Worm (Caenorhabditis elegans) whole organism, L1 larva: ENCODE data around the gene T06D8.2.

Source experiments
- aha-1 ChIP-seq: fragments of 150-350 bp; optimal IDR thresholded peaks from 2 replicates; lab custom pipeline; 2014; ENCODE audit warnings: missing biosample characterization, missing genetic modification characterization
- alr-1 ChIP-seq: fragments of 200-800 bp; sonication (Bioruptor generic); optimal IDR thresholded peaks from 2 replicates; lab custom pipeline; 2018; ENCODE audit warnings: borderline replicate concordance, mild to moderate bottlenecking, missing genetic modification characterization, missing compliant biosample characterization
- aly-2 ChIP-seq: fragments of 150-350 bp; optimal IDR thresholded peaks from 2 replicates; lab custom pipeline; 2014; ENCODE audit warnings: missing biosample characterization, missing genetic modification characterization
- ama-1 ChIP-seq: fragments of 150-350 bp; optimal IDR thresholded peaks from 2 replicates; lab custom pipeline; 2014
- ceh-82 ChIP-seq, 3 experiments: fragments of 150-350 bp in 1 of 3; sonication (generic microtip) in 2 of 3; optimal IDR thresholded peaks; 2 replicates each; lab custom pipeline; 2014 to 2017; ENCODE audit warnings: missing biosample characterization in 3 of 3, missing genetic modification characterization in 3 of 3
- ceh-88 ChIP-seq: fragments of 200-800 bp; sonication (Bioruptor generic); IDR thresholded peaks from 2 replicates; pipeline ENCODE4 v1.3.6; 2022; ENCODE audit warnings: missing genetic modification characterization, missing compliant biosample characterization
- ceh-90 ChIP-seq: sonication (generic microtip); optimal IDR thresholded peaks from 2 replicates; lab custom pipeline; 2016; ENCODE audit warnings: missing genetic modification characterization, missing compliant biosample characterization
- dpl-1 ChIP-seq, 3 experiments: fragments of 150-350 bp in 2 of 3; sonication (generic microtip) in 1 of 3; optimal IDR thresholded peaks; 2 replicates each; lab custom pipeline; 2014 to 2017; ENCODE audit warnings: missing biosample characterization in 3 of 3, missing genetic modification characterization in 3 of 3, missing genetic modification reagents in 3 of 3
- dsc-1 ChIP-seq: sonication (generic microtip); optimal IDR thresholded peaks from 2 replicates; lab custom pipeline; 2016; ENCODE audit warnings: mild to moderate bottlenecking, missing genetic modification characterization, missing compliant biosample characterization
- efl-1 ChIP-seq, 4 experiments: fragments of 150-350 bp; optimal IDR thresholded peaks in 3 of 4; peaks in 1 of 4; 1 replicate in 1 of 4; 2 replicates in 3 of 4; lab custom pipeline; 2014; ENCODE audit warnings: missing biosample characterization in 2 of 4, missing genetic modification characterization in 2 of 4, missing genetic modification reagents in 2 of 4
- efl-3 ChIP-seq: fragments of 200-800 bp; sonication (Bioruptor generic); optimal IDR thresholded peaks from 2 replicates; lab custom pipeline; 2018; ENCODE audit warnings: mild to moderate bottlenecking, missing genetic modification characterization, missing compliant biosample characterization
- egl-13 ChIP-seq: sonication (generic microtip); optimal IDR thresholded peaks from 2 replicates; lab custom pipeline; 2016; ENCODE audit warnings: missing genotype, missing genetic modification reagents, missing genetic modification characterization, missing compliant biosample characterization
- ets-5 ChIP-seq: fragments of 200-800 bp; sonication (Bioruptor generic); IDR thresholded peaks from 2 replicates; pipeline ENCODE4 v1.3.6; 2022; ENCODE audit warnings: missing genetic modification characterization, missing compliant biosample characterization
- fkh-10 ChIP-seq: sonication (generic microtip); optimal IDR thresholded peaks from 2 replicates; lab custom pipeline; 2017; ENCODE audit warnings: missing biosample characterization, missing genetic modification reagents, missing genetic modification characterization
- fkh-4 ChIP-seq: sonication (generic microtip); optimal IDR thresholded peaks from 2 replicates; lab custom pipeline; 2016; ENCODE audit warnings: missing compliant biosample characterization, missing genetic modification characterization, borderline replicate concordance
- fkh-8 ChIP-seq: sonication (generic microtip); optimal IDR thresholded peaks from 2 replicates; lab custom pipeline; 2016; ENCODE audit warnings: mild to moderate bottlenecking, missing genetic modification characterization, missing compliant biosample characterization
- grh-1 ChIP-seq: fragments of 200-800 bp; sonication (Bioruptor generic); IDR thresholded peaks from 2 replicates; pipeline ENCODE4 v1.3.6; 2022; ENCODE audit warnings: missing genetic modification reagents, missing genetic modification characterization, missing compliant biosample characterization
- irx-1 ChIP-seq: sonication (generic microtip); optimal IDR thresholded peaks from 2 replicates; lab custom pipeline; 2016; ENCODE audit warnings: missing genetic modification characterization, missing compliant biosample characterization
- isw-1 ChIP-seq: fragments of 200-800 bp; sonication (Bioruptor generic); IDR thresholded peaks from 2 replicates; pipeline ENCODE4 v1.3.6; 2022; ENCODE audit warnings: missing genetic modification characterization, missing compliant biosample characterization
- jun-1 ChIP-seq: fragments of 150-350 bp; optimal IDR thresholded peaks from 2 replicates; lab custom pipeline; 2014; ENCODE audit warnings: missing biosample characterization, missing genetic modification reagents, missing genetic modification characterization
- lin-13 ChIP-seq: fragments of 150-350 bp; optimal IDR thresholded peaks from 2 replicates; lab custom pipeline; 2014; ENCODE audit warnings: missing biosample characterization, missing genetic modification reagents, missing genetic modification characterization
- lin-14 ChIP-seq: fragments of 200-800 bp; sonication (Bioruptor generic); optimal IDR thresholded peaks from 2 replicates; lab custom pipeline; 2018; ENCODE audit warnings: mild to moderate bottlenecking, missing genetic modification characterization, moderate library complexity, missing compliant biosample characterization
- lin-35 ChIP-seq, 2 experiments: fragments of 150-350 bp; optimal IDR thresholded peaks; 2 replicates each; lab custom pipeline; 2014; ENCODE audit warnings: missing biosample characterization in 2 of 2, missing genetic modification characterization in 2 of 2, missing genetic modification reagents in 2 of 2
- lin-39 ChIP-seq: fragments of 150-350 bp; optimal IDR thresholded peaks from 2 replicates; lab custom pipeline; 2014; ENCODE audit warnings: missing biosample characterization, missing genetic modification reagents, missing genetic modification characterization
- lir-3 ChIP-seq: sonication (generic microtip); optimal IDR thresholded peaks from 2 replicates; lab custom pipeline; 2016; ENCODE audit warnings: mild to moderate bottlenecking, missing genetic modification characterization, moderate library complexity, missing compliant biosample characterization; ENCODE audit not compliant: poor library complexity
- mef-2 ChIP-seq: fragments of 150-350 bp; optimal IDR thresholded peaks from 2 replicates; lab custom pipeline; 2014; ENCODE audit warnings: missing biosample characterization, missing genetic modification characterization
- mep-1 ChIP-seq: fragments of 150-350 bp; optimal IDR thresholded peaks from 2 replicates; lab custom pipeline; 2014; ENCODE audit warnings: missing biosample characterization, missing genetic modification characterization
- nhr-11 ChIP-seq: fragments of 150-350 bp; optimal IDR thresholded peaks from 2 replicates; lab custom pipeline; 2014; ENCODE audit warnings: missing biosample characterization, missing genetic modification characterization
- nhr-12 ChIP-seq: sonication (generic microtip); optimal IDR thresholded peaks from 2 replicates; lab custom pipeline; 2017; ENCODE audit warnings: missing biosample characterization, missing genetic modification characterization
- nhr-20 ChIP-seq: sonication (generic microtip); optimal IDR thresholded peaks from 2 replicates; lab custom pipeline; 2016; ENCODE audit warnings: mild to moderate bottlenecking, missing genetic modification characterization, missing compliant biosample characterization
- nhr-28 ChIP-seq: fragments of 150-350 bp; optimal IDR thresholded peaks from 2 replicates; lab custom pipeline; 2014; ENCODE audit warnings: missing biosample characterization, missing genetic modification characterization
- nhr-47 ChIP-seq: sonication (generic microtip); optimal IDR thresholded peaks from 2 replicates; lab custom pipeline; 2016; ENCODE audit warnings: mild to moderate bottlenecking, missing genetic modification characterization, moderate library complexity, missing compliant biosample characterization
- nhr-84 ChIP-seq: sonication (generic microtip); optimal IDR thresholded peaks from 2 replicates; lab custom pipeline; 2017; ENCODE audit warnings: missing biosample characterization, missing genetic modification characterization
- nhr-85 ChIP-seq: sonication (generic microtip); peaks from one replicate; lab custom pipeline; 2016; ENCODE audit warnings: missing genetic modification characterization, inconsistent platforms, missing compliant biosample characterization
- nhr-90 ChIP-seq: sonication (generic microtip); optimal IDR thresholded peaks from 2 replicates; lab custom pipeline; 2016; ENCODE audit warnings: mild to moderate bottlenecking, missing genetic modification characterization, missing compliant biosample characterization; ENCODE audit not compliant: poor library complexity
- pag-3 ChIP-seq: sonication (generic microtip); optimal IDR thresholded peaks from 2 replicates; lab custom pipeline; 2017; ENCODE audit warnings: missing genetic modification characterization, mild to moderate bottlenecking, missing compliant biosample characterization, antibody characterized with exemption, borderline replicate concordance; ENCODE audit not compliant: insufficient read depth
- pax-3 ChIP-seq: fragments of 200-800 bp; sonication (Bioruptor generic); optimal IDR thresholded peaks from 2 replicates; lab custom pipeline; 2018; ENCODE audit warnings: mild to moderate bottlenecking, missing genetic modification characterization, moderate library complexity, missing compliant biosample characterization
- pqm-1 ChIP-seq: sonication (generic microtip); optimal IDR thresholded peaks from 3 replicates; lab custom pipeline; 2017; ENCODE audit warnings: missing biosample characterization, missing genetic modification characterization
- rnt-1 ChIP-seq: sonication (generic microtip); optimal IDR thresholded peaks from 2 replicates; lab custom pipeline; 2016; ENCODE audit warnings: mild to moderate bottlenecking, missing genetic modification characterization, moderate library complexity, missing compliant biosample characterization
- skn-1 ChIP-seq: fragments of 150-350 bp; optimal IDR thresholded peaks from 2 replicates; lab custom pipeline; 2014; ENCODE audit warnings: missing biosample characterization, missing genetic modification characterization
- snpc-4 ChIP-seq: fragments of 150-350 bp; optimal IDR thresholded peaks from 2 replicates; lab custom pipeline; 2014; ENCODE audit warnings: missing biosample characterization, missing genetic modification characterization
- snu-23 ChIP-seq: sonication (generic microtip); optimal IDR thresholded peaks from 2 replicates; lab custom pipeline; 2016; ENCODE audit warnings: missing genetic modification characterization, missing compliant biosample characterization
- sox-4 ChIP-seq: sonication (generic microtip); optimal IDR thresholded peaks from 2 replicates; lab custom pipeline; 2016; ENCODE audit warnings: missing genetic modification characterization, missing compliant biosample characterization
- sptf-1 ChIP-seq: fragments of 150-350 bp; optimal IDR thresholded peaks from 2 replicates; lab custom pipeline; 2014; ENCODE audit warnings: missing biosample characterization, missing genetic modification characterization
- swsn-7 ChIP-seq: sonication (generic microtip); optimal IDR thresholded peaks from 2 replicates; lab custom pipeline; 2016; ENCODE audit warnings: missing genetic modification characterization, missing compliant biosample characterization
- tbx-2 ChIP-seq: sonication (generic microtip); optimal IDR thresholded peaks from 2 replicates; lab custom pipeline; 2016; ENCODE audit warnings: missing genetic modification characterization, missing compliant biosample characterization
- tlp-1 ChIP-seq: fragments of 150-350 bp; optimal IDR thresholded peaks from 2 replicates; lab custom pipeline; 2014; ENCODE audit warnings: missing biosample characterization, missing genetic modification characterization
- unc-30 ChIP-seq: sonication (generic microtip); optimal IDR thresholded peaks from 2 replicates; lab custom pipeline; 2017; ENCODE audit warnings: missing biosample characterization, missing genetic modification characterization
- unc-62 ChIP-seq: fragments of 150-350 bp; optimal IDR thresholded peaks from 2 replicates; lab custom pipeline; 2014; ENCODE audit warnings: missing biosample characterization, missing genetic modification reagents, missing genetic modification characterization
- unc-86 ChIP-seq: sonication (generic microtip); optimal IDR thresholded peaks from 2 replicates; lab custom pipeline; 2016; ENCODE audit warnings: missing genetic modification characterization, missing compliant biosample characterization
- vab-15 ChIP-seq: sonication (generic microtip); optimal IDR thresholded peaks from 2 replicates; lab custom pipeline; 2017; ENCODE audit warnings: missing genotype, mild to moderate bottlenecking, missing genetic modification characterization, missing compliant biosample characterization
- xbp-1 ChIP-seq: sonication (generic microtip); optimal IDR thresholded peaks from 2 replicates; lab custom pipeline; 2016; ENCODE audit warnings: missing genetic modification characterization, missing compliant biosample characterization
- zip-4 ChIP-seq: fragments of 200-800 bp; sonication (Bioruptor generic); optimal IDR thresholded peaks from 2 replicates; lab custom pipeline; 2018; ENCODE audit warnings: mild to moderate bottlenecking, missing genetic modification characterization, moderate library complexity, missing compliant biosample characterization

Gene T06D8.2

ce11 chrII:11224045-11224481 is 2.4 kb upstream of the T06D8.2 start (continued):
- peak; percentile 13 to 62 (median 54) for TF ChIP-seq dpl-1 (GFP tag; optimal IDR thresholded peaks at IDR 0.05; lab: Kevin White, UChicago)
- peak; percentile 69 for TF ChIP-seq grh-1 (GFP tag; lab: Robert Waterston, UW)
- peak; percentile 93 for TF ChIP-seq rnt-1
- peak; percentile 96 for TF ChIP-seq ama-1 (lab: Kevin White, UChicago)
- TF ChIP-seq mep-1 (tag; lab: Kevin White, UChicago), result peak; percentile 27
- TF ChIP-seq pag-3 (tag; lab: Kevin White, UChicago), result no peak
- TF ChIP-seq pqm-1 (tag; lab: Kevin White, UChicago), result no peak
- peak; percentile 81 for TF ChIP-seq lin-14
- TF ChIP-seq aha-1, result peak; percentile 11
- no peak for TF ChIP-seq nhr-12
- TF ChIP-seq nhr-28 (tag; lab: Kevin White, UChicago), result no peak
- TF ChIP-seq nhr-84 (tag; lab: Kevin White, UChicago), result no peak
- TF ChIP-seq fkh-4, result no peak
- TF ChIP-seq egl-13 (tag; lab: Kevin White, UChicago), result peak; percentile 47
- TF ChIP-seq lin-13 (GFP tag; lab: Kevin White, UChicago), result peak; percentile 52
- TF ChIP-seq fkh-10 (GFP tag; lab: Kevin White, UChicago), result peak; percentile 53
- TF ChIP-seq lin-35 (GFP tag; optimal IDR thresholded peaks at IDR 0.05; lab: Kevin White, UChicago), result peak; percentile 47 to 73
- peak; percentile 20 for TF ChIP-seq pax-3 (tag; lab: Kevin White, UChicago)
- peak; percentile 91 for TF ChIP-seq nhr-90 (tag; lab: Kevin White, UChicago)
- no peak for TF ChIP-seq tlp-1
- TF ChIP-seq snu-23 (GFP tag; lab: Kevin White, UChicago), result peak; percentile 82
- TF ChIP-seq mef-2, result no peak
- TF ChIP-seq ceh-90 (tag; lab: Kevin White, UChicago), result no peak
- peak; percentile 72 for TF ChIP-seq xbp-1 (tag; lab: Kevin White, UChicago)
- TF ChIP-seq fkh-8, result peak; percentile 58
- TF ChIP-seq ets-5 (GFP tag; lab: Robert Waterston, UW), result no peak
- TF ChIP-seq jun-1 (tag; lab: Kevin White, UChicago), result peak; percentile 40
- TF ChIP-seq unc-30, result no peak
- TF ChIP-seq lin-39, result peak; percentile 49
- peak; percentile 91 for TF ChIP-seq nhr-85
- peak; percentile 77 for TF ChIP-seq swsn-7 (tag; lab: Kevin White, UChicago)
- TF ChIP-seq isw-1, result peak; percentile 31; the same call in 1 of the 2 replicates
- TF ChIP-seq unc-62 (GFP tag; lab: Kevin White, UChicago), result no peak
- TF ChIP-seq nhr-20, result peak; percentile 77
- peak; percentile 79 for TF ChIP-seq dsc-1
- peak; percentile 91 for TF ChIP-seq nhr-47
- peak; percentile 16 for TF ChIP-seq nhr-11
- TF ChIP-seq tbx-2 (tag; lab: Kevin White, UChicago), result peak; percentile 72
- no peak for TF ChIP-seq skn-1
- TF ChIP-seq lir-3 (tag; lab: Kevin White, UChicago), result no peak
- no peak for TF ChIP-seq alr-1
- TF ChIP-seq irx-1 (tag; lab: Kevin White, UChicago), result peak; percentile 68
- TF ChIP-seq vab-15, result no peak
- TF ChIP-seq aly-2, result peak; percentile 76
- TF ChIP-seq unc-86 (tag; lab: Kevin White, UChicago), result peak; percentile 50
- 0 out of 2 replicates have a peak, but pooled peaks have one; percentile 26 for TF ChIP-seq ceh-88 (GFP tag; lab: Robert Waterston, UW)
- no peak for TF ChIP-seq sox-4 (tag; lab: Kevin White, UChicago)
- TF ChIP-seq efl-3 (GFP tag; lab: Kevin White, UChicago), result no peak
- no peak for TF ChIP-seq sptf-1
- peak; percentile 45 for TF ChIP-seq zip-4 (GFP tag; lab: Kevin White, UChicago)
- TF ChIP-seq efl-1 (optimal IDR thresholded peaks at IDR 0.05; lab: Kevin White, UChicago), result peak; percentile 47 to 75
- peak; percentile 45 to 97 for TF ChIP-seq efl-1 (GFP tag; optimal IDR thresholded peaks at IDR 0.05 in 1 of 2; lab: Kevin White, UChicago)
- TF ChIP-seq snpc-4 (tag; lab: Kevin White, UChicago), result peak; percentile 99
- peak; percentile 57 to 81 (median 72) for TF ChIP-seq ceh-82 (tag; optimal IDR thresholded peaks at IDR 0.05; lab: Kevin White, UChicago)
